Fruit fly (Drosophila melanogaster) S2 (cell line): ENCODE results near the gene sta.

Source experiments
- CG8478 ChIP-seq: fragments of >200 bp; optimal IDR thresholded peaks from 2 replicates; lab custom pipeline; 2018
- CTCF ChIP-seq, 2 experiments: fragments of >200 bp; optimal IDR thresholded peaks; 2 replicates each; lab custom pipeline; 2018

- no peak for TF ChIP-seq CG8478 (lab: Kevin White, UChicago)
- no peak for TF ChIP-seq CTCF (optimal IDR thresholded peaks at IDR 0.05; lab: Kevin White, UChicago)
Measured at dm6 chrX:1456954-1457353, 26.3 kb downstream of the sta start, which contains the start of gene CG14785.
